Worm (Caenorhabditis elegans) whole organism, L4/young adult: ENCODE data around the gene rhgf-1.

Experiments
- dao-5 ChIP-seq: sonication (generic microtip); optimal IDR thresholded peaks from 2 replicates; lab custom pipeline; 2016; ENCODE audit warnings: missing genotype, missing genetic modification characterization, moderate library complexity, missing compliant biosample characterization
- him-1 ChIP-seq: sonication (generic microtip); optimal IDR thresholded peaks from 2 replicates; lab custom pipeline; 2016; ENCODE audit warnings: missing genotype, missing genetic modification reagents, missing genetic modification characterization, missing compliant biosample characterization

DNA sequence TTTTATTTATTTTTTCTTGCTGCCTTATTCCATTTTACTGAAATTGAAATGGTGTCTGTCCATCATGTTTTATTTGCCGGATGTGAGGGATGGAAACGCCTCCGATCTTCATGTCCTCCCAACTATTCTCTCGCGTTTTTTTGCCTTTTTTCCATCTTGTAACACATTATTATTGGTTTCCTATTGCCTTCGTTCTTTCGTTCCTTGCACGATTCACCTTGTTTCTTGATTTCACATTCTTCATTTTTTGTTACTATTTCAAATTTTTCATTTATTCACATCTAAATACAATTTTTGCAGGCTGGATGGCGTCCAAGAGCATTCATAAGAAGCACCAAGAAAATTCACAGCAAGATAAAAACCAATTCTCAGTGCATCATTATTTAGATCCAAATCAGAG, 20.0 kb downstream of the rhgf-1 start, which contains the start of gene yap-1:
- no peak for TF ChIP-seq dao-5 (tag; lab: Kevin White, UChicago)
- TF ChIP-seq him-1, result no peak
